Worm (Caenorhabditis elegans): ENCODE data around the gene Y68A4A.13.

Y68A4A.13 gene

ce11 chrV:17201847-17202246 lies 6.1 kb downstream of the Y68A4A.13 start, which contains the start of gene Y68A4A.10:
Gene Y68A4A.10, plus strand, starts transcription at chrV:17202147.
- TF ChIP-seq ces-1 (GFP tag; optimal IDR thresholded peaks at IDR 0.05) = no peak
- TF ChIP-seq nhr-28 (tag; optimal IDR thresholded peaks at IDR 0.05) = no peak
- no peak for TF ChIP-seq ztf-11 (tag; optimal IDR thresholded peaks at IDR 0.05)
- no peak for TF ChIP-seq unc-39 (tag; optimal IDR thresholded peaks at IDR 0.05)
- TF ChIP-seq mls-2 (tag; optimal IDR thresholded peaks at IDR 0.05) = no peak
- TF ChIP-seq snpc-4 (tag; optimal IDR thresholded peaks at IDR 0.05) = no peak
- TF ChIP-seq nhr-2 (tag; optimal IDR thresholded peaks at IDR 0.05) = no peak

- TF ChIP-seq ztf-11 (tag; optimal IDR thresholded peaks at IDR 0.05) (no peak), unc-62 (GFP tag; optimal IDR thresholded peaks at IDR 0.05) (no peak), nhr-12 (tag; optimal IDR thresholded peaks at IDR 0.05) (no peak), nhr-28 (tag; optimal IDR thresholded peaks at IDR 0.05) (no peak), ceh-43 (GFP tag; optimal IDR thresholded peaks at IDR 0.05) (no peak), elt-3 (tag; optimal IDR thresholded peaks at IDR 0.05) (no peak), mep-1 (tag; optimal IDR thresholded peaks at IDR 0.05) (no peak), elt-1 (tag; optimal IDR thresholded peaks at IDR 0.05; ENCODE audit: borderline replicate concordance, insufficient read depth) (no peak), flh-1 (GFP tag; optimal IDR thresholded peaks at IDR 0.05) (no peak), unc-39 (tag; optimal IDR thresholded peaks at IDR 0.05) (no peak), nhr-2 (tag; optimal IDR thresholded peaks at IDR 0.05) (no peak)
Observed at ce11 chrV:17198926-17199325, 9.0 kb downstream of the Y68A4A.13 start, which contains the start of gene srz-96. Gene srz-96, plus strand, starts transcription at chrV:17199226.

- TF ChIP-seq sptf-1 (tag; optimal IDR thresholded peaks at IDR 0.05) = no peak
- TF ChIP-seq mep-1 (tag; optimal IDR thresholded peaks at IDR 0.05) = no peak
Observed at ce11 chrV:17192238-17192637, 15.7 kb downstream of the Y68A4A.13 start, which contains the start of gene srz-47. Gene srz-47, minus strand, starts transcription at chrV:17192338.

ce11 chrV:17190399-17190798 lies 17.5 kb downstream of the Y68A4A.13 start, which contains the start of gene str-199:
Gene str-199, minus strand, starts transcription at chrV:17190499.
- TF ChIP-seq M03D4.4 (tag; optimal IDR thresholded peaks at IDR 0.05) (no peak), elt-1 (tag; optimal IDR thresholded peaks at IDR 0.05; ENCODE audit: borderline replicate concordance, insufficient read depth) (no peak), zip-8 (tag; optimal IDR thresholded peaks at IDR 0.05) (no peak), unc-39 (tag; optimal IDR thresholded peaks at IDR 0.05) (no peak), nhr-12 (tag; optimal IDR thresholded peaks at IDR 0.05) (no peak), nhr-76 (tag; optimal IDR thresholded peaks at IDR 0.05) (no peak), bed-3 (GFP tag; optimal IDR thresholded peaks at IDR 0.05) (no peak), snpc-4 (tag; optimal IDR thresholded peaks at IDR 0.05) (no peak), mls-2 (tag; optimal IDR thresholded peaks at IDR 0.05) (no peak), ztf-11 (tag; optimal IDR thresholded peaks at IDR 0.05) (no peak), lin-32 (GFP tag; optimal IDR thresholded peaks at IDR 0.05) (no peak), ceh-39 (tag; optimal IDR thresholded peaks at IDR 0.05) (no peak), nhr-2 (tag; optimal IDR thresholded peaks at IDR 0.05) (no peak), unc-120 (tag; optimal IDR thresholded peaks at IDR 0.05; ENCODE audit: poor library complexity, severe bottlenecking) (no peak), tbx-8 (GFP tag; optimal IDR thresholded peaks at IDR 0.05) (no peak), elt-3 (tag; optimal IDR thresholded peaks at IDR 0.05) (no peak), drap-1 (GFP tag; optimal IDR thresholded peaks at IDR 0.05) (no peak)

ce11 chrV:17182045-17182444 lies 25.9 kb downstream of the Y68A4A.13 start, which contains the start of gene srh-159:
Gene srh-159, plus strand, starts transcription at chrV:17182345.
- TF ChIP-seq nhr-28 (tag; optimal IDR thresholded peaks at IDR 0.05) (no peak), unc-62 (GFP tag; optimal IDR thresholded peaks at IDR 0.05) (no peak), M03D4.4 (tag; optimal IDR thresholded peaks at IDR 0.05) (no peak), nhr-76 (tag; optimal IDR thresholded peaks at IDR 0.05) (no peak), ztf-11 (tag; optimal IDR thresholded peaks at IDR 0.05) (no peak), sptf-1 (tag; optimal IDR thresholded peaks at IDR 0.05) (no peak), mls-2 (tag; optimal IDR thresholded peaks at IDR 0.05) (no peak), ham-2 (GFP tag; optimal IDR thresholded peaks at IDR 0.05) (no peak), blmp-1 (tag; optimal IDR thresholded peaks at IDR 0.05) (no peak), tbx-8 (GFP tag; optimal IDR thresholded peaks at IDR 0.05) (no peak), snpc-4 (tag; optimal IDR thresholded peaks at IDR 0.05) (no peak), ceh-39 (tag; optimal IDR thresholded peaks at IDR 0.05) (no peak), ceh-83 (GFP tag; optimal IDR thresholded peaks at IDR 0.05) (no peak), unc-120 (tag; optimal IDR thresholded peaks at IDR 0.05; ENCODE audit: poor library complexity, severe bottlenecking) (no peak), unc-39 (tag; optimal IDR thresholded peaks at IDR 0.05) (no peak), nhr-12 (tag; optimal IDR thresholded peaks at IDR 0.05) (no peak), nhr-2 (tag; optimal IDR thresholded peaks at IDR 0.05) (no peak), mep-1 (tag; optimal IDR thresholded peaks at IDR 0.05) (no peak), drap-1 (GFP tag; optimal IDR thresholded peaks at IDR 0.05) (no peak), hlh-1 (tag; optimal IDR thresholded peaks at IDR 0.05) (no peak)

All from whole organism, mixed stage, embryonic.